Worm (Caenorhabditis elegans) whole organism, midembryonic: ENCODE measurements around the gene C16B8.2.

Source experiments
- T22C8.4 ChIP-seq: fragments of 200-800 bp; sonication (Bioruptor generic); IDR thresholded peaks from 2 replicates; pipeline ENCODE4 v1.3.6; 2022; ENCODE audit warnings: missing genetic modification characterization, missing compliant biosample characterization
- cog-1 ChIP-seq: sonication (generic microtip); optimal IDR thresholded peaks from 2 replicates; lab custom pipeline; 2016; ENCODE audit warnings: missing genetic modification characterization, missing compliant biosample characterization
- flt-1 ChIP-seq: fragments of 200-800 bp; sonication (Bioruptor generic); IDR thresholded peaks from 2 replicates; pipeline ENCODE4 v1.3.6; 2022; ENCODE audit warnings: missing genetic modification characterization, missing compliant biosample characterization
- klf-2 ChIP-seq: fragments of 200-800 bp; sonication (Bioruptor generic); conservative IDR thresholded peaks from 2 replicates; pipeline ENCODE4 v1.3.6; 2022; ENCODE audit warnings: missing genetic modification reagents, missing genetic modification characterization, missing compliant biosample characterization
- med-1 ChIP-seq: sonication (generic microtip); optimal IDR thresholded peaks from 2 replicates; lab custom pipeline; 2017; ENCODE audit warnings: missing genetic modification characterization, mild to moderate bottlenecking, missing compliant biosample characterization, antibody characterized with exemption, missing genetic modification reagents; ENCODE audit not compliant: insufficient read depth
- ref-1 ChIP-seq: fragments of 200-800 bp; sonication (Bioruptor generic); conservative IDR thresholded peaks from 2 replicates; pipeline ENCODE4 v1.3.6; 2022; ENCODE audit warnings: missing genetic modification reagents, missing genetic modification characterization, missing compliant biosample characterization
- tab-1 ChIP-seq: fragments of 200-800 bp; sonication (Bioruptor generic); IDR thresholded peaks from 2 replicates; pipeline ENCODE4 v1.3.6; 2022; ENCODE audit warnings: missing genetic modification characterization, missing compliant biosample characterization
- ztf-23 ChIP-seq: fragments of 200-800 bp; sonication (Bioruptor generic); IDR thresholded peaks from 2 replicates; pipeline ENCODE4 v1.3.6; 2022; ENCODE audit warnings: missing genetic modification reagents, missing genetic modification characterization, missing compliant biosample characterization
- ztf-29 ChIP-seq: fragments of 200-800 bp; sonication (Bioruptor generic); IDR thresholded peaks from 2 replicates; pipeline ENCODE4 v1.3.6; 2022; ENCODE audit warnings: missing genetic modification reagents, missing genetic modification characterization, missing compliant biosample characterization

Gene C16B8.2

ce11 chrX:3937483-3937882, 28.7 kb downstream of the C16B8.2 start:
- TF ChIP-seq cog-1 (tag; lab: Kevin White, UChicago) (no peak), T22C8.4 (GFP tag; lab: Robert Waterston, UW) (no peak), flt-1 (GFP tag; lab: Robert Waterston, UW) (no peak), ztf-23 (no peak), med-1 (GFP tag; lab: Kevin White, UChicago) (no peak), ref-1 (GFP tag; lab: Robert Waterston, UW) (no peak), klf-2 (GFP tag; lab: Robert Waterston, UW) (no peak), tab-1 (GFP tag; lab: Robert Waterston, UW) (no peak), ztf-29 (GFP tag; lab: Robert Waterston, UW) (no peak)

- TF ChIP-seq cog-1 (tag; lab: Kevin White, UChicago) (no peak), flt-1 (GFP tag; lab: Robert Waterston, UW) (no peak), ref-1 (GFP tag; lab: Robert Waterston, UW) (no peak), klf-2 (GFP tag; lab: Robert Waterston, UW) (no peak), med-1 (GFP tag; lab: Kevin White, UChicago) (no peak), ztf-29 (GFP tag; lab: Robert Waterston, UW) (no peak), ztf-23 (no peak), T22C8.4 (GFP tag; lab: Robert Waterston, UW) (no peak), tab-1 (GFP tag; lab: Robert Waterston, UW) (no peak)
Observed at ce11 chrX:3932694-3933093, 33.5 kb downstream of the C16B8.2 start.

ce11 chrX:3931350-3931749, 34.9 kb downstream of the C16B8.2 start, which contains the start of gene adt-3:
Gene adt-3 (plus strand): TSS chrX:3931650.
- TF ChIP-seq tab-1 (GFP tag; lab: Robert Waterston, UW): no peak
- no peak for TF ChIP-seq med-1 (GFP tag; lab: Kevin White, UChicago)
- TF ChIP-seq ref-1 (GFP tag; lab: Robert Waterston, UW): no peak
- no peak for TF ChIP-seq klf-2 (GFP tag; lab: Robert Waterston, UW)
- TF ChIP-seq ztf-23: no peak
- no peak for TF ChIP-seq T22C8.4 (GFP tag; lab: Robert Waterston, UW)
- TF ChIP-seq flt-1 (GFP tag; lab: Robert Waterston, UW): no peak
- TF ChIP-seq cog-1 (tag; lab: Kevin White, UChicago): no peak

ce11 chrX:3925776-3926175, 40.5 kb downstream of the C16B8.2 start, which contains the start of gene T22B2.1:
Gene T22B2.1 (plus strand): TSS chrX:3926076.
- TF ChIP-seq cog-1 (tag; lab: Kevin White, UChicago) (no peak), med-1 (GFP tag; lab: Kevin White, UChicago) (no peak), ztf-23 (no peak), klf-2 (GFP tag; lab: Robert Waterston, UW) (no peak), ref-1 (GFP tag; lab: Robert Waterston, UW) (no peak), tab-1 (GFP tag; lab: Robert Waterston, UW) (no peak), T22C8.4 (GFP tag; lab: Robert Waterston, UW) (no peak), flt-1 (GFP tag; lab: Robert Waterston, UW) (no peak), ztf-29 (GFP tag; lab: Robert Waterston, UW) (no peak)

- TF ChIP-seq tab-1 (GFP tag; lab: Robert Waterston, UW) (no peak), klf-2 (GFP tag; lab: Robert Waterston, UW) (no peak), T22C8.4 (GFP tag; lab: Robert Waterston, UW) (no peak), med-1 (GFP tag; lab: Kevin White, UChicago) (no peak), ztf-23 (no peak), ref-1 (GFP tag; lab: Robert Waterston, UW) (no peak), ztf-29 (GFP tag; lab: Robert Waterston, UW) (no peak), cog-1 (tag; lab: Kevin White, UChicago) (no peak), flt-1 (GFP tag; lab: Robert Waterston, UW) (no peak)
Observed at ce11 chrX:3920747-3921146, 45.5 kb downstream of the C16B8.2 start.

ce11 chrX:3920101-3920500, 46.1 kb downstream of the C16B8.2 start, which contains the start of gene T22B2.2:
Gene T22B2.2 (plus strand): TSS chrX:3920401.
- TF ChIP-seq ref-1 (GFP tag; lab: Robert Waterston, UW): no peak
- no peak for TF ChIP-seq klf-2 (GFP tag; lab: Robert Waterston, UW)
- no peak for TF ChIP-seq med-1 (GFP tag; lab: Kevin White, UChicago)
- no peak for TF ChIP-seq cog-1 (tag; lab: Kevin White, UChicago)
- TF ChIP-seq ztf-29 (GFP tag; lab: Robert Waterston, UW): no peak
- TF ChIP-seq ztf-23: no peak
- TF ChIP-seq flt-1 (GFP tag; lab: Robert Waterston, UW): no peak

- no peak for TF ChIP-seq ref-1 (GFP tag; lab: Robert Waterston, UW)
- no peak for TF ChIP-seq med-1 (GFP tag; lab: Kevin White, UChicago)
- no peak for TF ChIP-seq klf-2 (GFP tag; lab: Robert Waterston, UW)
- TF ChIP-seq T22C8.4 (GFP tag; lab: Robert Waterston, UW): no peak
- TF ChIP-seq cog-1 (tag; lab: Kevin White, UChicago): no peak
- TF ChIP-seq tab-1 (GFP tag; lab: Robert Waterston, UW): no peak
- TF ChIP-seq ztf-23: no peak
- TF ChIP-seq ztf-29 (GFP tag; lab: Robert Waterston, UW): no peak
- no peak for TF ChIP-seq flt-1 (GFP tag; lab: Robert Waterston, UW)
Observed at ce11 chrX:3919689-3920088, 46.5 kb downstream of the C16B8.2 start.

- TF ChIP-seq tab-1 (GFP tag; lab: Robert Waterston, UW): no peak
- TF ChIP-seq flt-1 (GFP tag; lab: Robert Waterston, UW): no peak
- no peak for TF ChIP-seq klf-2 (GFP tag; lab: Robert Waterston, UW)
- TF ChIP-seq ztf-29 (GFP tag; lab: Robert Waterston, UW): no peak
- no peak for TF ChIP-seq cog-1 (tag; lab: Kevin White, UChicago)
- no peak for TF ChIP-seq ztf-23
- TF ChIP-seq med-1 (GFP tag; lab: Kevin White, UChicago): no peak
- TF ChIP-seq ref-1 (GFP tag; lab: Robert Waterston, UW): no peak
- TF ChIP-seq T22C8.4 (GFP tag; lab: Robert Waterston, UW): no peak
Observed at ce11 chrX:3918182-3918581, 48.0 kb downstream of the C16B8.2 start.

- TF ChIP-seq T22C8.4 (GFP tag; lab: Robert Waterston, UW): no peak
- no peak for TF ChIP-seq ref-1 (GFP tag; lab: Robert Waterston, UW)
- no peak for TF ChIP-seq tab-1 (GFP tag; lab: Robert Waterston, UW)
- TF ChIP-seq cog-1 (tag; lab: Kevin White, UChicago): no peak
- no peak for TF ChIP-seq flt-1 (GFP tag; lab: Robert Waterston, UW)
- no peak for TF ChIP-seq klf-2 (GFP tag; lab: Robert Waterston, UW)
- no peak for TF ChIP-seq ztf-23
- no peak for TF ChIP-seq ztf-29 (GFP tag; lab: Robert Waterston, UW)
- no peak for TF ChIP-seq med-1 (GFP tag; lab: Kevin White, UChicago)
Observed at ce11 chrX:3917013-3917412, 49.2 kb downstream of the C16B8.2 start, which contains the start of gene T22B2.3. Gene T22B2.3 (plus strand): TSS chrX:3917313.
